Fruit fly (Drosophila melanogaster) whole organism, embryonic: ENCODE data around the gene CG6403.

Experiments
- Bdp1 ChIP-seq: fragments of 200-800 bp; sonication (Bioruptor generic); optimal IDR thresholded peaks from 3 replicates; lab custom pipeline; 2016; ENCODE audit warnings: missing biosample characterization, missing genetic modification characterization
- CG10147 ChIP-seq: fragments of 200-800 bp; sonication (Bioruptor generic); optimal IDR thresholded peaks from 2 replicates; lab custom pipeline; 2019; ENCODE audit warnings: missing biosample characterization, mild to moderate bottlenecking, missing genetic modification characterization, moderate library complexity
- CG11398 ChIP-seq: fragments of 200-800 bp; sonication (Bioruptor generic); optimal IDR thresholded peaks from 2 replicates; lab custom pipeline; 2016; ENCODE audit warnings: missing biosample characterization, missing genetic modification characterization
- CG11456 ChIP-seq: fragments of 200-800 bp; sonication (Bioruptor generic); IDR thresholded peaks from 3 replicates; pipeline ENCODE4 v1.3.6; 2022; ENCODE audit warnings: missing biosample characterization, missing genetic modification characterization
- CG11504 ChIP-seq: fragments of 200-800 bp; sonication (Bioruptor generic); optimal IDR thresholded peaks from 3 replicates; lab custom pipeline; 2019; ENCODE audit warnings: missing biosample characterization, mild to moderate bottlenecking, missing genetic modification characterization, moderate library complexity
- CG15696 ChIP-seq: fragments of 200-800 bp; sonication (Bioruptor generic); optimal IDR thresholded peaks from 2 replicates; lab custom pipeline; 2019; ENCODE audit warnings: missing biosample characterization, mild to moderate bottlenecking, missing genetic modification characterization, moderate library complexity
- CG17359 ChIP-seq: fragments of 200-800 bp; sonication (Bioruptor generic); optimal IDR thresholded peaks from 3 replicates; lab custom pipeline; 2018; ENCODE audit warnings: missing biosample characterization, mild to moderate bottlenecking, missing genetic modification characterization, moderate library complexity
- CG18619 ChIP-seq: fragments of 200-800 bp; sonication (Bioruptor generic); optimal IDR thresholded peaks from 3 replicates; lab custom pipeline; 2017; ENCODE audit warnings: missing biosample characterization, mild to moderate bottlenecking, missing genetic modification characterization
- CG3281 ChIP-seq: fragments of 200-800 bp; sonication (Bioruptor generic); optimal IDR thresholded peaks from 3 replicates; lab custom pipeline; 2017; ENCODE audit warnings: missing biosample characterization, mild to moderate bottlenecking, missing genetic modification characterization
- CG3407 ChIP-seq: fragments of 200-800 bp; sonication (Bioruptor generic); optimal IDR thresholded peaks from 2 replicates; lab custom pipeline; 2018; ENCODE audit warnings: missing biosample characterization, mild to moderate bottlenecking, missing genetic modification characterization
- CG34376 ChIP-seq: fragments of 200-800 bp; sonication (Bioruptor generic); optimal IDR thresholded peaks from 2 replicates; lab custom pipeline; 2018; ENCODE audit warnings: missing biosample characterization, mild to moderate bottlenecking, missing genetic modification characterization
- CG4404 ChIP-seq: fragments of 200-800 bp; sonication (Bioruptor generic); IDR thresholded peaks from 2 replicates; pipeline ENCODE4 v1.3.6; 2022; ENCODE audit warnings: missing biosample characterization, missing genetic modification characterization
- CG4730 ChIP-seq: fragments of 200-800 bp; sonication (Bioruptor generic); IDR thresholded peaks from 2 replicates; pipeline ENCODE4 v1.3.6; 2022; ENCODE audit warnings: missing biosample characterization, missing genetic modification characterization
- CG6854 ChIP-seq: fragments of 200-800 bp; sonication (Bioruptor generic); optimal IDR thresholded peaks from 3 replicates; lab custom pipeline; 2017; ENCODE audit warnings: missing biosample characterization, mild to moderate bottlenecking, missing genetic modification characterization
- Dp ChIP-seq: fragments of 200-800 bp; sonication (Bioruptor generic); optimal IDR thresholded peaks from 2 replicates; lab custom pipeline; 2018; ENCODE audit warnings: missing biosample characterization, mild to moderate bottlenecking, missing genetic modification characterization, moderate library complexity
- ERR ChIP-seq: fragments of 200-800 bp; sonication (Bioruptor generic); optimal IDR thresholded peaks from 2 replicates; lab custom pipeline; 2016; ENCODE audit warnings: missing biosample characterization, missing genetic modification characterization
- Ets65A ChIP-seq: fragments of 200-800 bp; sonication (Bioruptor generic); peaks from one replicate; lab custom pipeline; 2016; ENCODE audit warnings: missing biosample characterization, missing genetic modification characterization
- Fer1 ChIP-seq: fragments of 200-800 bp; sonication (Bioruptor generic); optimal IDR thresholded peaks from 2 replicates; lab custom pipeline; 2017; ENCODE audit warnings: missing biosample characterization, mild to moderate bottlenecking, missing genetic modification characterization
- Gug ChIP-seq: fragments of 200-800 bp; sonication (Bioruptor generic); IDR thresholded peaks from 4 replicates; pipeline ENCODE4 v1.3.6; 2022; ENCODE audit warnings: missing biosample characterization, missing genetic modification characterization
- Hr51 ChIP-seq, 2 experiments: fragments of 200-800 bp; sonication (Bioruptor generic); optimal IDR thresholded peaks; 2 replicates in 1 of 2; 3 replicates in 1 of 2; lab custom pipeline; 2016 to 2018; ENCODE audit warnings: missing biosample characterization in 2 of 2, missing genetic modification characterization in 2 of 2, mild to moderate bottlenecking in 1 of 2, moderate library complexity in 1 of 2
- Lim3 ChIP-seq: fragments of 200-800 bp; sonication (Bioruptor generic); IDR thresholded peaks from 2 replicates; pipeline ENCODE4 v1.3.6; 2022; ENCODE audit warnings: missing biosample characterization, missing genetic modification characterization
- MESR4 ChIP-seq: fragments of 200-800 bp; sonication (Bioruptor generic); optimal IDR thresholded peaks from 2 replicates; lab custom pipeline; 2018; ENCODE audit warnings: missing biosample characterization, mild to moderate bottlenecking, missing genetic modification characterization, moderate library complexity
- Mad ChIP-seq: fragments of 200-800 bp; sonication (Bioruptor generic); optimal IDR thresholded peaks from 2 replicates; lab custom pipeline; 2016; ENCODE audit warnings: missing biosample characterization, missing genetic modification characterization
- Pdp1 ChIP-seq, 2 experiments: fragments of 200-800 bp; sonication (Bioruptor generic); optimal IDR thresholded peaks; 3 replicates each; lab custom pipeline; 2016; ENCODE audit warnings: missing biosample characterization in 2 of 2, missing genetic modification characterization in 2 of 2, mild to moderate bottlenecking in 1 of 2, moderate library complexity in 1 of 2
- Six4 ChIP-seq: fragments of 200-800 bp; sonication (Bioruptor generic); optimal IDR thresholded peaks from 2 replicates; lab custom pipeline; 2016; ENCODE audit warnings: missing biosample characterization, missing genetic modification characterization
- Sox102F ChIP-seq: fragments of 200-800 bp; sonication (Bioruptor generic); optimal IDR thresholded peaks from 2 replicates; lab custom pipeline; 2018; ENCODE audit warnings: missing biosample characterization, mild to moderate bottlenecking, missing genetic modification characterization, moderate library complexity
- ash1 ChIP-seq: fragments of 200-800 bp; sonication (Bioruptor generic); optimal IDR thresholded peaks from 2 replicates; lab custom pipeline; 2018; ENCODE audit warnings: missing biosample characterization, mild to moderate bottlenecking, missing genetic modification characterization
- bbx ChIP-seq: fragments of 200-800 bp; sonication (Bioruptor generic); IDR thresholded peaks from 2 replicates; pipeline ENCODE4 v1.3.6; 2022; ENCODE audit warnings: missing biosample characterization, missing genetic modification characterization; ENCODE audit not compliant: partially characterized antibody
- corto ChIP-seq: fragments of 200-800 bp; sonication (Bioruptor generic); optimal IDR thresholded peaks from 2 replicates; lab custom pipeline; 2016; ENCODE audit warnings: missing biosample characterization, mild to moderate bottlenecking, missing genetic modification characterization, moderate library complexity
- croc ChIP-seq: fragments of 200-800 bp; sonication (Bioruptor generic); conservative IDR thresholded peaks from 3 replicates; pipeline ENCODE4 v1.3.6; 2022; ENCODE audit warnings: missing biosample characterization, missing genetic modification characterization
- danr ChIP-seq: fragments of 200-800 bp; sonication (Bioruptor generic); IDR thresholded peaks from 2 replicates; pipeline ENCODE4 v1.3.6; 2022; ENCODE audit warnings: missing biosample characterization, missing genetic modification characterization
- dimm ChIP-seq: fragments of 200-800 bp; sonication (Bioruptor generic); IDR thresholded peaks from 2 replicates; pipeline ENCODE4 v1.3.6; 2022; ENCODE audit warnings: missing biosample characterization, missing genetic modification characterization
- dmrt99B ChIP-seq: fragments of 200-800 bp; sonication (Bioruptor generic); optimal IDR thresholded peaks from 2 replicates; lab custom pipeline; 2018; ENCODE audit warnings: missing biosample characterization, mild to moderate bottlenecking, missing genetic modification characterization, moderate library complexity
- dysf ChIP-seq: fragments of 200-800 bp; sonication (Bioruptor generic); IDR thresholded peaks from 3 replicates; pipeline ENCODE4 v1.3.6; 2022; ENCODE audit warnings: missing biosample characterization, missing genetic modification characterization
- ewg ChIP-seq: fragments of 200-800 bp; sonication (Bioruptor generic); optimal IDR thresholded peaks from 3 replicates; lab custom pipeline; 2017; ENCODE audit warnings: mild to moderate bottlenecking, missing biosample characterization, missing genetic modification reagents, missing genetic modification characterization
- insv ChIP-seq, 2 experiments: fragments of 200-800 bp; sonication (Bioruptor generic); optimal IDR thresholded peaks; 3 replicates each; lab custom pipeline; 2016 to 2018; ENCODE audit warnings: missing biosample characterization in 2 of 2, missing genetic modification characterization in 2 of 2
- nerfin-2 ChIP-seq: fragments of 200-800 bp; sonication (Bioruptor generic); IDR thresholded peaks from 2 replicates; pipeline ENCODE4 v1.3.6; 2022; ENCODE audit warnings: missing biosample characterization, missing genetic modification characterization; ENCODE audit not compliant: partially characterized antibody
- nom ChIP-seq: fragments of 200-800 bp; sonication (Bioruptor generic); optimal IDR thresholded peaks from 2 replicates; lab custom pipeline; 2017; ENCODE audit warnings: missing biosample characterization, missing genetic modification characterization, mild to moderate bottlenecking, moderate library complexity, missing genetic modification reagents
- pita ChIP-seq: fragments of 200-800 bp; sonication (Bioruptor generic); optimal IDR thresholded peaks from 2 replicates; lab custom pipeline; 2017; ENCODE audit warnings: missing biosample characterization, mild to moderate bottlenecking, missing genetic modification characterization
- repo ChIP-seq: fragments of 200-800 bp; sonication (Bioruptor generic); optimal IDR thresholded peaks from 2 replicates; lab custom pipeline; 2016; ENCODE audit warnings: missing biosample characterization, missing genetic modification characterization
- row ChIP-seq: fragments of 200-800 bp; sonication (Bioruptor generic); IDR thresholded peaks from 3 replicates; pipeline ENCODE4 v1.3.6; 2022; ENCODE audit warnings: missing biosample characterization, missing genetic modification characterization
- sc ChIP-seq, 3 experiments: fragments of >200 bp in 2 of 3; fragments of 200-800 bp in 1 of 3; sonication (Bioruptor generic) in 1 of 3; optimal IDR thresholded peaks; 2 replicates in 2 of 3; 3 replicates in 1 of 3; lab custom pipeline; 2017; ENCODE audit warnings: mild to moderate bottlenecking in 1 of 3, missing biosample characterization in 1 of 3, missing genetic modification characterization in 1 of 3, missing genetic modification reagents in 1 of 3
- scrt ChIP-seq: fragments of 200-800 bp; sonication (Bioruptor generic); optimal IDR thresholded peaks from 2 replicates; lab custom pipeline; 2018; ENCODE audit warnings: missing biosample characterization, mild to moderate bottlenecking, missing genetic modification characterization, moderate library complexity
- sd ChIP-seq: fragments of 200-800 bp; sonication (Bioruptor generic); optimal IDR thresholded peaks from 3 replicates; lab custom pipeline; 2018; ENCODE audit warnings: missing biosample characterization, mild to moderate bottlenecking, missing genetic modification characterization, moderate library complexity
- sisA ChIP-seq: fragments of 200-800 bp; sonication (Bioruptor generic); IDR thresholded peaks from 2 replicates; pipeline ENCODE4 v1.3.6; 2022; ENCODE audit warnings: missing biosample characterization, missing genetic modification characterization
- slou ChIP-seq: fragments of 200-800 bp; sonication (Bioruptor generic); optimal IDR thresholded peaks from 3 replicates; lab custom pipeline; 2016; ENCODE audit warnings: missing biosample characterization, missing genetic modification characterization
- ttk ChIP-seq: fragments of 200-800 bp; sonication (Bioruptor generic); IDR thresholded peaks from 2 replicates; pipeline ENCODE4 v2.1.2; 2022; ENCODE audit warnings: missing biosample characterization, missing genetic modification characterization
- unpg ChIP-seq: fragments of 200-800 bp; sonication (Bioruptor generic); optimal IDR thresholded peaks from 3 replicates; lab custom pipeline; 2018; ENCODE audit warnings: missing biosample characterization, mild to moderate bottlenecking, missing genetic modification characterization, moderate library complexity
- vvl ChIP-seq: fragments of 200-800 bp; sonication (Bioruptor generic); IDR thresholded peaks from 2 replicates; pipeline ENCODE4 v1.3.6; 2022; ENCODE audit warnings: missing biosample characterization, missing genetic modification characterization
- wdn ChIP-seq: fragments of 200-800 bp; sonication (Bioruptor generic); IDR thresholded peaks from 2 replicates; pipeline ENCODE4 v1.3.6; 2022; ENCODE audit warnings: missing biosample characterization, missing genetic modification characterization

CG6403 gene

dm6 chr3R:26704310-26704709 lies 31.8 kb downstream of the CG6403 start:
- TF ChIP-seq Dp (GFP tag; lab: Kevin White, UChicago) (no peak), Gug (GFP tag; lab: Robert Waterston, UW) (no peak), CG15696 (tag; lab: Kevin White, UChicago) (no peak), Fer1 (GFP tag; lab: Kevin White, UChicago) (no peak), ewg (GFP tag; lab: Kevin White, UChicago) (no peak), MESR4 (no peak), Sox102F (GFP tag; lab: Kevin White, UChicago) (no peak), wdn (GFP tag; lab: Robert Waterston, UW) (no peak), Pdp1 (GFP tag; optimal IDR thresholded peaks at IDR 0.05; lab: Kevin White, UChicago) (peak in 1 of 2 experiments; percentile 56), repo (GFP tag; lab: Kevin White, UChicago) (no peak), ERR (GFP tag; lab: Kevin White, UChicago) (no peak), nerfin-2 (GFP tag; lab: Robert Waterston, UW) (no peak), ash1 (GFP tag; lab: Kevin White, UChicago) (no peak), nom (no peak), scrt (GFP tag; lab: Kevin White, UChicago) (peak; percentile 52), Lim3 (GFP tag; lab: Robert Waterston, UW) (no peak), CG11504 (tag; lab: Kevin White, UChicago) (peak; percentile 29), Mad (GFP tag; lab: Kevin White, UChicago) (no peak)

DNA sequence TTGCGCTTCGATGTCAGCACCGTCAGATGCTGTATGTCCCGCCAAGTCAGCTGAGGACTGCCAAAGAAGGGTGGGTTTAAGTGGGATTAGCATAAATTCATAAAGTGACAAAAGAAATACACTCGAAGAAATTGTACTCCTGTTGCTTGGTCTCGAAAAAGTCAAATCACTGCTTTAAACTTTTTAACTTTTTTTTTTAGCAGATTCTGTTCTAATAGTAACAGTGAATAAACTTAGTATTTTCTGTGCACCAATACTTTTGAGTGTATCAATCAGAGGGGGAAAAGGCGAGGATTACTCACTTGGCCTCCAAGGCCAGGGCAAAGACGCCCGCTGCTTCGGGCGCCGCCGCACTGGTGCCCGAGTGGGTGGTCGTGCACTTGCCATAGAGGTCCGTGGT lies 36.0 kb downstream of the CG6403 start:
- TF ChIP-seq CG10147, result no peak
- TF ChIP-seq CG3281 (GFP tag; lab: Kevin White, UChicago), result no peak
- no peak for TF ChIP-seq dimm (GFP tag; lab: Robert Waterston, UW)
- TF ChIP-seq Six4 (GFP tag; lab: Kevin White, UChicago), result no peak
- no peak for TF ChIP-seq CG4730
- TF ChIP-seq Ets65A (GFP tag; lab: Kevin White, UChicago), result peak; percentile 56
- peak; percentile 8; the same call in 1 of the 2 replicates for TF ChIP-seq sisA (GFP tag; lab: Robert Waterston, UW)
- TF ChIP-seq ttk (GFP tag; lab: Robert Waterston, UW), result no peak
- no peak for TF ChIP-seq Bdp1 (GFP tag; lab: Kevin White, UChicago)
- no peak for TF ChIP-seq vvl (GFP tag; lab: Robert Waterston, UW)
- TF ChIP-seq Hr51 (GFP tag; optimal IDR thresholded peaks at IDR 0.05; lab: Kevin White, UChicago), result peak in 1 of 2 experiments; percentile 15
- TF ChIP-seq insv (GFP tag; optimal IDR thresholded peaks at IDR 0.05; lab: Kevin White, UChicago), result no peak
- peak; percentile 34 for TF ChIP-seq dmrt99B
- TF ChIP-seq bbx (GFP tag; lab: Robert Waterston, UW), result no peak
- peak; percentile 12 for TF ChIP-seq CG17359 (tag; lab: Kevin White, UChicago)
- no peak for TF ChIP-seq unpg (GFP tag; lab: Kevin White, UChicago)
- no peak for TF ChIP-seq sc (optimal IDR thresholded peaks at IDR 0.05; lab: Kevin White, UChicago)
- TF ChIP-seq sc (GFP tag; optimal IDR thresholded peaks at IDR 0.05; lab: Kevin White, UChicago), result no peak
- TF ChIP-seq CG34376 (GFP tag; lab: Kevin White, UChicago), result no peak
- no peak for TF ChIP-seq CG6854 (GFP tag; lab: Kevin White, UChicago)
- TF ChIP-seq dysf, result no peak
- TF ChIP-seq CG3407 (GFP tag; lab: Kevin White, UChicago), result no peak
- no peak for TF ChIP-seq corto (GFP tag; lab: Kevin White, UChicago)
- no peak for TF ChIP-seq CG4404 (GFP tag; lab: Robert Waterston, UW)
- TF ChIP-seq CG11456, result no peak
- TF ChIP-seq CG11398 (GFP tag; lab: Kevin White, UChicago), result no peak
- no peak for TF ChIP-seq danr (GFP tag; lab: Robert Waterston, UW)
- peak; percentile 42; the same call in 1 of the 3 replicates for TF ChIP-seq row (GFP tag; lab: Robert Waterston, UW)
- TF ChIP-seq pita (GFP tag; lab: Kevin White, UChicago), result no peak
- no peak for TF ChIP-seq slou (GFP tag; lab: Kevin White, UChicago)
- TF ChIP-seq croc (GFP tag; lab: Robert Waterston, UW), result no peak
- no peak for TF ChIP-seq CG18619 (GFP tag; lab: Kevin White, UChicago)
- no peak for TF ChIP-seq sd (tag; lab: Kevin White, UChicago)
